Worm (Caenorhabditis elegans) whole organism, L1 larva: Measurements from ENCODE around the gene imph-1.
A peak's percentile ranks its signal among the peaks of the same experiment; 100 is the strongest.

Source experiments
- C16A3.4 ChIP-seq: fragments of 150-350 bp; optimal IDR thresholded peaks from 2 replicates; lab custom pipeline; 2014; ENCODE audit warnings: missing biosample characterization, missing genetic modification characterization
- alr-1 ChIP-seq: fragments of 200-800 bp; sonication (Bioruptor generic); optimal IDR thresholded peaks from 2 replicates; lab custom pipeline; 2018; ENCODE audit warnings: borderline replicate concordance, mild to moderate bottlenecking, missing genetic modification characterization, missing compliant biosample characterization
- ama-1 ChIP-seq: fragments of 150-350 bp; optimal IDR thresholded peaks from 2 replicates; lab custom pipeline; 2014
- blmp-1 ChIP-seq: fragments of 150-350 bp; optimal IDR thresholded peaks from 2 replicates; lab custom pipeline; 2014; ENCODE audit warnings: missing biosample characterization, missing genetic modification characterization
- ceh-63 ChIP-seq: fragments of 200-800 bp; sonication (Bioruptor generic); optimal IDR thresholded peaks from 2 replicates; lab custom pipeline; 2018; ENCODE audit warnings: mild to moderate bottlenecking, missing genetic modification characterization, missing compliant biosample characterization
- ceh-82 ChIP-seq, 3 experiments: fragments of 150-350 bp in 1 of 3; sonication (generic microtip) in 2 of 3; optimal IDR thresholded peaks; 2 replicates each; lab custom pipeline; 2014 to 2017; ENCODE audit warnings: missing biosample characterization in 3 of 3, missing genetic modification characterization in 3 of 3
- ces-1 ChIP-seq: fragments of 150-350 bp; optimal IDR thresholded peaks from 2 replicates; lab custom pipeline; 2014; ENCODE audit warnings: missing biosample characterization, missing genetic modification reagents, missing genetic modification characterization
- dsc-1 ChIP-seq: sonication (generic microtip); optimal IDR thresholded peaks from 2 replicates; lab custom pipeline; 2016; ENCODE audit warnings: mild to moderate bottlenecking, missing genetic modification characterization, missing compliant biosample characterization
- efl-1 ChIP-seq, 4 experiments: fragments of 150-350 bp; optimal IDR thresholded peaks in 3 of 4; peaks in 1 of 4; 1 replicate in 1 of 4; 2 replicates in 3 of 4; lab custom pipeline; 2014; ENCODE audit warnings: missing biosample characterization in 2 of 4, missing genetic modification characterization in 2 of 4, missing genetic modification reagents in 2 of 4
- egl-13 ChIP-seq: sonication (generic microtip); optimal IDR thresholded peaks from 2 replicates; lab custom pipeline; 2016; ENCODE audit warnings: missing genotype, missing genetic modification reagents, missing genetic modification characterization, missing compliant biosample characterization
- egl-27 ChIP-seq, 2 experiments: fragments of 150-350 bp in 1 of 2; sonication (generic microtip); optimal IDR thresholded peaks; 3 replicates each; lab custom pipeline; 2017 to 2018; ENCODE audit warnings: missing biosample characterization in 2 of 2, missing genetic modification characterization in 2 of 2, missing genetic modification reagents in 2 of 2
- elt-2 ChIP-seq: sonication (generic microtip); optimal IDR thresholded peaks from 2 replicates; lab custom pipeline; 2016; ENCODE audit warnings: missing genetic modification characterization, mild to moderate bottlenecking, inconsistent platforms, missing compliant biosample characterization, missing genetic modification reagents
- ets-5 ChIP-seq: fragments of 200-800 bp; sonication (Bioruptor generic); IDR thresholded peaks from 2 replicates; pipeline ENCODE4 v1.3.6; 2022; ENCODE audit warnings: missing genetic modification characterization, missing compliant biosample characterization
- fkh-10 ChIP-seq: sonication (generic microtip); optimal IDR thresholded peaks from 2 replicates; lab custom pipeline; 2017; ENCODE audit warnings: missing biosample characterization, missing genetic modification reagents, missing genetic modification characterization
- fkh-8 ChIP-seq: sonication (generic microtip); optimal IDR thresholded peaks from 2 replicates; lab custom pipeline; 2016; ENCODE audit warnings: mild to moderate bottlenecking, missing genetic modification characterization, missing compliant biosample characterization
- fos-1 ChIP-seq: fragments of 150-350 bp; optimal IDR thresholded peaks from 2 replicates; lab custom pipeline; 2014; ENCODE audit warnings: missing biosample characterization, missing genetic modification characterization
- grh-1 ChIP-seq: fragments of 200-800 bp; sonication (Bioruptor generic); IDR thresholded peaks from 2 replicates; pipeline ENCODE4 v1.3.6; 2022; ENCODE audit warnings: missing genetic modification reagents, missing genetic modification characterization, missing compliant biosample characterization
- jun-1 ChIP-seq: fragments of 150-350 bp; optimal IDR thresholded peaks from 2 replicates; lab custom pipeline; 2014; ENCODE audit warnings: missing biosample characterization, missing genetic modification reagents, missing genetic modification characterization
- lin-14 ChIP-seq: fragments of 200-800 bp; sonication (Bioruptor generic); optimal IDR thresholded peaks from 2 replicates; lab custom pipeline; 2018; ENCODE audit warnings: mild to moderate bottlenecking, missing genetic modification characterization, moderate library complexity, missing compliant biosample characterization
- lin-35 ChIP-seq, 2 experiments: fragments of 150-350 bp; optimal IDR thresholded peaks; 2 replicates each; lab custom pipeline; 2014; ENCODE audit warnings: missing biosample characterization in 2 of 2, missing genetic modification characterization in 2 of 2, missing genetic modification reagents in 2 of 2
- lir-3 ChIP-seq: sonication (generic microtip); optimal IDR thresholded peaks from 2 replicates; lab custom pipeline; 2016; ENCODE audit warnings: mild to moderate bottlenecking, missing genetic modification characterization, moderate library complexity, missing compliant biosample characterization; ENCODE audit not compliant: poor library complexity
- lsy-2 ChIP-seq, 2 experiments: fragments of 150-350 bp; optimal IDR thresholded peaks; 2 replicates each; lab custom pipeline; 2014; ENCODE audit warnings: missing biosample characterization in 2 of 2, missing genetic modification characterization in 2 of 2
- nhr-12 ChIP-seq: sonication (generic microtip); optimal IDR thresholded peaks from 2 replicates; lab custom pipeline; 2017; ENCODE audit warnings: missing biosample characterization, missing genetic modification characterization
- nhr-19 ChIP-seq: fragments of 200-800 bp; sonication (Bioruptor generic); conservative IDR thresholded peaks from 2 replicates; pipeline ENCODE4 v1.3.6; 2022; ENCODE audit warnings: missing genetic modification characterization, missing compliant biosample characterization
- nhr-47 ChIP-seq: sonication (generic microtip); optimal IDR thresholded peaks from 2 replicates; lab custom pipeline; 2016; ENCODE audit warnings: mild to moderate bottlenecking, missing genetic modification characterization, moderate library complexity, missing compliant biosample characterization
- nhr-71 ChIP-seq: sonication (generic microtip); optimal IDR thresholded peaks from 2 replicates; lab custom pipeline; 2016; ENCODE audit warnings: mild to moderate bottlenecking, missing genetic modification characterization, moderate library complexity, missing compliant biosample characterization
- nhr-76 ChIP-seq: sonication (generic microtip); optimal IDR thresholded peaks from 2 replicates; lab custom pipeline; 2017; ENCODE audit warnings: missing biosample characterization, missing genetic modification characterization
- nhr-84 ChIP-seq: sonication (generic microtip); optimal IDR thresholded peaks from 2 replicates; lab custom pipeline; 2017; ENCODE audit warnings: missing biosample characterization, missing genetic modification characterization
- pax-3 ChIP-seq: fragments of 200-800 bp; sonication (Bioruptor generic); optimal IDR thresholded peaks from 2 replicates; lab custom pipeline; 2018; ENCODE audit warnings: mild to moderate bottlenecking, missing genetic modification characterization, moderate library complexity, missing compliant biosample characterization
- pqm-1 ChIP-seq: sonication (generic microtip); optimal IDR thresholded peaks from 3 replicates; lab custom pipeline; 2017; ENCODE audit warnings: missing biosample characterization, missing genetic modification characterization
- skn-1 ChIP-seq: fragments of 150-350 bp; optimal IDR thresholded peaks from 2 replicates; lab custom pipeline; 2014; ENCODE audit warnings: missing biosample characterization, missing genetic modification characterization
- snpc-4 ChIP-seq: fragments of 150-350 bp; optimal IDR thresholded peaks from 2 replicates; lab custom pipeline; 2014; ENCODE audit warnings: missing biosample characterization, missing genetic modification characterization
- sox-4 ChIP-seq: sonication (generic microtip); optimal IDR thresholded peaks from 2 replicates; lab custom pipeline; 2016; ENCODE audit warnings: missing genetic modification characterization, missing compliant biosample characterization
- sptf-1 ChIP-seq: fragments of 150-350 bp; optimal IDR thresholded peaks from 2 replicates; lab custom pipeline; 2014; ENCODE audit warnings: missing biosample characterization, missing genetic modification characterization
- tbx-2 ChIP-seq: sonication (generic microtip); optimal IDR thresholded peaks from 2 replicates; lab custom pipeline; 2016; ENCODE audit warnings: missing genetic modification characterization, missing compliant biosample characterization
- tlp-1 ChIP-seq: fragments of 150-350 bp; optimal IDR thresholded peaks from 2 replicates; lab custom pipeline; 2014; ENCODE audit warnings: missing biosample characterization, missing genetic modification characterization
- unc-130 ChIP-seq: fragments of 150-350 bp; optimal IDR thresholded peaks from 2 replicates; lab custom pipeline; 2017; ENCODE audit warnings: missing biosample characterization, missing genetic modification characterization, inconsistent platforms
- unc-62 ChIP-seq: fragments of 150-350 bp; optimal IDR thresholded peaks from 2 replicates; lab custom pipeline; 2014; ENCODE audit warnings: missing biosample characterization, missing genetic modification reagents, missing genetic modification characterization
- unc-86 ChIP-seq: sonication (generic microtip); optimal IDR thresholded peaks from 2 replicates; lab custom pipeline; 2016; ENCODE audit warnings: missing genetic modification characterization, missing compliant biosample characterization
- unc-98 ChIP-seq: fragments of 200-800 bp; sonication (Bioruptor generic); IDR thresholded peaks from 2 replicates; pipeline ENCODE4 v1.3.6; 2022; ENCODE audit warnings: missing genetic modification characterization, missing compliant biosample characterization
- vab-15 ChIP-seq: sonication (generic microtip); optimal IDR thresholded peaks from 2 replicates; lab custom pipeline; 2017; ENCODE audit warnings: missing genotype, mild to moderate bottlenecking, missing genetic modification characterization, missing compliant biosample characterization
- xbp-1 ChIP-seq: sonication (generic microtip); optimal IDR thresholded peaks from 2 replicates; lab custom pipeline; 2016; ENCODE audit warnings: missing genetic modification characterization, missing compliant biosample characterization
- zip-4 ChIP-seq: fragments of 200-800 bp; sonication (Bioruptor generic); optimal IDR thresholded peaks from 2 replicates; lab custom pipeline; 2018; ENCODE audit warnings: mild to moderate bottlenecking, missing genetic modification characterization, moderate library complexity, missing compliant biosample characterization
- ztf-11 ChIP-seq, 2 experiments: sonication (generic microtip); optimal IDR thresholded peaks; 2 replicates each; lab custom pipeline; 2016 to 2017; ENCODE audit warnings: missing genetic modification characterization in 2 of 2, missing biosample characterization in 1 of 2, missing compliant biosample characterization in 1 of 2

Gene imph-1

ce11 chrIII:4551963-4552362 is 1.5 kb upstream of the imph-1 start (continued):
- TF ChIP-seq tlp-1 (tag; lab: Kevin White, UChicago) (no peak), grh-1 (GFP tag; lab: Robert Waterston, UW) (no peak)
- TF ChIP-seq, all 84 proteins: peak for 33

ce11 chrIII:4552872-4553271 is 544 bp upstream of the imph-1 start:
- TF ChIP-seq nhr-12 (tag; lab: Kevin White, UChicago) (no peak), elt-2 (tag; lab: Kevin White, UChicago) (peak; percentile 17), blmp-1 (tag; lab: Kevin White, UChicago) (peak; percentile 13)

- TF ChIP-seq efl-1 (optimal IDR thresholded peaks at IDR 0.05; lab: Kevin White, UChicago): peak in 1 of 2 experiments; percentile 10
- no peak for TF ChIP-seq efl-1 (GFP tag; optimal IDR thresholded peaks at IDR 0.05 in 1 of 2; lab: Kevin White, UChicago)
- no peak for TF ChIP-seq nhr-12 (tag; lab: Kevin White, UChicago)
- peak; percentile 71 for TF ChIP-seq lin-14 (GFP tag; lab: Kevin White, UChicago)
- TF ChIP-seq fkh-8 (tag; lab: Kevin White, UChicago): peak; percentile 9
- peak in 1 of 2 experiments; percentile 16 for TF ChIP-seq lsy-2 (tag; optimal IDR thresholded peaks at IDR 0.05; lab: Kevin White, UChicago)
- TF ChIP-seq ceh-82 (tag; optimal IDR thresholded peaks at IDR 0.05; lab: Kevin White, UChicago): peak in 1 of 3 experiments; percentile 50
- TF ChIP-seq zip-4 (GFP tag; lab: Kevin White, UChicago): no peak
- peak; percentile 18 for TF ChIP-seq nhr-47
Observed at ce11 chrIII:4555345-4555744, 1.9 kb downstream of the imph-1 start.

ce11 chrIII:4560393-4560890 is 7.0 kb downstream of the imph-1 start:
- TF ChIP-seq tbx-2 (tag; lab: Kevin White, UChicago): peak; percentile 74
- no peak for TF ChIP-seq ets-5 (GFP tag; lab: Robert Waterston, UW)
- TF ChIP-seq tlp-1 (tag; lab: Kevin White, UChicago): no peak
- TF ChIP-seq blmp-1 (tag; lab: Kevin White, UChicago): peak; percentile 61
- peak; percentile 50 for TF ChIP-seq skn-1 (tag; lab: Kevin White, UChicago)
- TF ChIP-seq unc-86: peak; percentile 56
- TF ChIP-seq unc-62 (GFP tag; lab: Kevin White, UChicago): no peak
- TF ChIP-seq lin-35 (GFP tag; optimal IDR thresholded peaks at IDR 0.05; lab: Kevin White, UChicago): peak; percentile 52 to 53
- TF ChIP-seq alr-1 (tag; lab: Kevin White, UChicago): no peak
- TF ChIP-seq dsc-1 (tag; lab: Kevin White, UChicago): peak; percentile 54
- no peak for TF ChIP-seq fkh-10
- peak in 1 of 2 experiments; percentile 20 for TF ChIP-seq ztf-11 (tag; optimal IDR thresholded peaks at IDR 0.05; lab: Kevin White, UChicago)
- TF ChIP-seq jun-1 (tag; lab: Kevin White, UChicago): peak; percentile 41
- peak; percentile 31 for TF ChIP-seq egl-13 (tag; lab: Kevin White, UChicago)
- no peak for TF ChIP-seq nhr-84
- TF ChIP-seq nhr-76 (tag; lab: Kevin White, UChicago): peak; percentile 41
- TF ChIP-seq nhr-19 (GFP tag; lab: Robert Waterston, UW): peak; percentile 54
- no peak for TF ChIP-seq sox-4
- TF ChIP-seq pax-3 (tag; lab: Kevin White, UChicago): no peak
- no peak for TF ChIP-seq sptf-1 (tag; lab: Kevin White, UChicago)
- no peak for TF ChIP-seq lir-3 (tag; lab: Kevin White, UChicago)
- TF ChIP-seq efl-1 (optimal IDR thresholded peaks at IDR 0.05; lab: Kevin White, UChicago): peak; percentile 70 to 82
- peak; percentile 33 to 93 for TF ChIP-seq efl-1 (GFP tag; optimal IDR thresholded peaks at IDR 0.05 in 1 of 2; lab: Kevin White, UChicago)
- no peak for TF ChIP-seq snpc-4
- no peak for TF ChIP-seq ces-1 (GFP tag; lab: Kevin White, UChicago)
- no peak for TF ChIP-seq ama-1 (lab: Kevin White, UChicago)
- TF ChIP-seq egl-27 (tag; optimal IDR thresholded peaks at IDR 0.05; lab: Kevin White, UChicago): peak in 1 of 2 experiments; percentile 15
- no peak for TF ChIP-seq fos-1
- TF ChIP-seq grh-1 (GFP tag; lab: Robert Waterston, UW): peak; percentile 36; the same call in 1 of the 2 replicates
- no peak for TF ChIP-seq zip-4 (GFP tag; lab: Kevin White, UChicago)
- no peak for TF ChIP-seq ceh-63
- no peak for TF ChIP-seq unc-98 (GFP tag; lab: Robert Waterston, UW)
- TF ChIP-seq pqm-1 (tag; lab: Kevin White, UChicago): no peak
- TF ChIP-seq unc-130 (tag; lab: Kevin White, UChicago): peak; percentile 24
- peak; percentile 69 for TF ChIP-seq xbp-1 (tag; lab: Kevin White, UChicago)
- TF ChIP-seq nhr-71 (tag; lab: Kevin White, UChicago): peak; percentile 85
- no peak for TF ChIP-seq C16A3.4 (tag; lab: Kevin White, UChicago)
- peak; percentile 19 for TF ChIP-seq fkh-8 (tag; lab: Kevin White, UChicago)
- TF ChIP-seq vab-15 (tag; lab: Kevin White, UChicago): no peak
